Worm (Caenorhabditis elegans): ENCODE results near the gene aipr-1.
A peak's percentile ranks its signal among the peaks of the same experiment; 100 is the strongest.

The aipr-1 gene

ce11 chrII:6600973-6601372 is 6.9 kb upstream of the aipr-1 start, which contains the start of gene vps-33.2 (continued):
- TF ChIP-seq sea-2 (GFP tag; IDR thresholded peaks at IDR 0.05) (no peak), nhr-80 (tag; optimal IDR thresholded peaks at IDR 0.05) (no peak), nfya-2 (GFP tag; IDR thresholded peaks at IDR 0.05) (no peak), athp-1 (tag; optimal IDR thresholded peaks at IDR 0.05) (no peak), K11D2.4 (GFP tag; IDR thresholded peaks at IDR 0.05) (no peak), zim-3 (tag; optimal IDR thresholded peaks at IDR 0.05) (no peak), dpff-1 (tag; optimal IDR thresholded peaks at IDR 0.05) (no peak), lin-40 (tag; optimal IDR thresholded peaks at IDR 0.05) (peak; percentile 3), cebp-1 (GFP tag; IDR thresholded peaks at IDR 0.05) (no peak), cebp-1 (tag; optimal IDR thresholded peaks at IDR 0.05) (peak; percentile 41), F33H1.4 (GFP tag; IDR thresholded peaks at IDR 0.05) (peak; percentile 51; the same call in 1 of the 2 replicates), lin-54 (GFP tag; optimal IDR thresholded peaks at IDR 0.05) (peak; percentile 3), bed-1 (GFP tag; IDR thresholded peaks at IDR 0.05) (no peak), somi-1 (GFP tag; optimal IDR thresholded peaks at IDR 0.05) (no peak), madf-6 (GFP tag; IDR thresholded peaks at IDR 0.05) (peak; percentile 64), unc-62 (GFP tag; optimal IDR thresholded peaks at IDR 0.05) (no peak), madf-8 (GFP tag; conservative IDR thresholded peaks at IDR 0.05) (no peak; the same call in 1 of the 2 replicates), Y79H2A.3 (GFP tag; conservative IDR thresholded peaks at IDR 0.05) (no peak), ZK185.1 (tag; optimal IDR thresholded peaks at IDR 0.05; ENCODE audit: poor library complexity, severe bottlenecking) (peak; percentile 34)

- no peak for TF ChIP-seq snpc-3.4 (tag; optimal IDR thresholded peaks at IDR 0.05)
- TF ChIP-seq sptf-2 (GFP tag; optimal IDR thresholded peaks at IDR 0.05): no peak
- no peak for TF ChIP-seq aptf-3 (GFP tag; IDR thresholded peaks at IDR 0.05)
- no peak for TF ChIP-seq madf-6 (GFP tag; IDR thresholded peaks at IDR 0.05)
- TF ChIP-seq F49E8.2 (tag; optimal IDR thresholded peaks at IDR 0.05; ENCODE audit: insufficient read depth): no peak
- TF ChIP-seq ztf-28 (GFP tag; IDR thresholded peaks at IDR 0.05): no peak
- TF ChIP-seq hmg-1.2 (GFP tag; IDR thresholded peaks at IDR 0.05): no peak; the same call in 1 of the 2 replicates
- no peak for TF ChIP-seq nhr-90 (tag; optimal IDR thresholded peaks at IDR 0.05)
- TF ChIP-seq hlh-26 (GFP tag; conservative IDR thresholded peaks at IDR 0.05): no peak
- no peak for TF ChIP-seq ztf-6 (GFP tag; IDR thresholded peaks at IDR 0.05)
- TF ChIP-seq ztf-26 (tag; optimal IDR thresholded peaks at IDR 0.05): no peak
- no peak for TF ChIP-seq hlh-12 (tag; optimal IDR thresholded peaks at IDR 0.05)
- no peak for TF ChIP-seq C17E4.6 (GFP tag; IDR thresholded peaks at IDR 0.05)
- TF ChIP-seq B0019.2 (GFP tag; conservative IDR thresholded peaks at IDR 0.05): no peak
- TF ChIP-seq pha-4 (tag; optimal IDR thresholded peaks at IDR 0.05): no peak
- no peak for TF ChIP-seq let-607 (tag; optimal IDR thresholded peaks at IDR 0.05)
- TF ChIP-seq madf-3 (GFP tag; IDR thresholded peaks at IDR 0.05): no peak
- TF ChIP-seq lsl-1 (GFP tag; optimal IDR thresholded peaks at IDR 0.05): no peak
- no peak for TF ChIP-seq attf-5 (GFP tag; optimal IDR thresholded peaks at IDR 0.05)
Measured at ce11 chrII:6598050-6598449, 4.0 kb upstream of the aipr-1 start, which contains the start of gene dnj-8. Gene dnj-8, minus strand, starts transcription at chrII:6598080.

ce11 chrII:6597507-6597906 is 3.5 kb upstream of the aipr-1 start:
- TF ChIP-seq F33H1.4 (GFP tag; IDR thresholded peaks at IDR 0.05) (peak; percentile 83), D2030.7 (GFP tag; IDR thresholded peaks at IDR 0.05) (0 out of 2 replicates have a peak, but pooled peaks have one; percentile 29), hrde-1 (tag; optimal IDR thresholded peaks at IDR 0.05; ENCODE audit: borderline replicate concordance) (no peak), rpc-1 (optimal IDR thresholded peaks at IDR 0.05) (no peak), rpc-1 (tag; optimal IDR thresholded peaks at IDR 0.05) (no peak), somi-1 (GFP tag; optimal IDR thresholded peaks at IDR 0.05) (no peak), madf-8 (GFP tag; conservative IDR thresholded peaks at IDR 0.05) (peak; percentile 62), xnd-1 (tag; optimal IDR thresholded peaks at IDR 0.05) (peak; percentile 27), efl-1 (GFP tag; optimal IDR thresholded peaks at IDR 0.05) (peak; percentile 15), madf-6 (GFP tag; IDR thresholded peaks at IDR 0.05) (peak; percentile 81), lsl-1 (GFP tag; optimal IDR thresholded peaks at IDR 0.05) (peak; percentile 83)

Measured in whole organism, young adult.